Fruit fly (Drosophila melanogaster) S2 (cell line): Measurements from ENCODE around the gene CG9777.

Source experiments
- CG8478 ChIP-seq: fragments of >200 bp; optimal IDR thresholded peaks from 2 replicates; lab custom pipeline; 2018
- CTCF ChIP-seq, 2 experiments: fragments of >200 bp; optimal IDR thresholded peaks; 2 replicates each; lab custom pipeline; 2018

DNA sequence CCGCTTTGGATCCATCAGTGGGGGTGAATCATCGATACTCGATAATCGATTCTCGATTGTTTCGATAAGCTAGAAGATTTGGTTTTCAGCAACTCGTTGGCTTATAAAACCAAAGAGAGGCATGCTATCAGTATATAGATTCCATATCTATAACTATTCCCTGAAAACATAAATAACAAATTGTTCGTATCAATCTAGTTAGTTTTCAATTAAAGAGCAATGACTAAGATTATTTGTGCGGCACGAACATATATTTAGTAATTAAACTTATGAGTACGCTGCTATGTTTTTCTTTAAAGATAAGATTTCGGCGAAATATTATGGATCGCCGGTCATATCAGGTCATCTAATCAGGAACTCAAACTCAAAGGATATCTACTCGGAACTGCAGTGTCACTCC lies 42.5 kb upstream of the CG9777 start:
- no peak for TF ChIP-seq CG8478 (lab: Kevin White, UChicago)
- no peak for TF ChIP-seq CTCF (optimal IDR thresholded peaks at IDR 0.05; lab: Kevin White, UChicago)
